Fruit fly (Drosophila melanogaster): ENCODE data around the gene Droj2.

The Droj2 gene

dm6 chr3R:13388160-13388870, 6.4 kb downstream of the Droj2 start, which contains the start of gene CG9799 (continued):
- TF ChIP-seq CG15011 (GFP tag; optimal IDR thresholded peaks at IDR 0.05) (no peak), ab (GFP tag; optimal IDR thresholded peaks at IDR 0.05) (no peak), corto (GFP tag; optimal IDR thresholded peaks at IDR 0.05) (no peak), ham (GFP tag; IDR thresholded peaks at IDR 0.05) (no peak), scrt (GFP tag; optimal IDR thresholded peaks at IDR 0.05) (peak; percentile 9), inv (GFP tag; IDR thresholded peaks at IDR 0.05; ENCODE audit: partially characterized antibody) (no peak), mirr (GFP tag; optimal IDR thresholded peaks at IDR 0.05) (no peak), mam (GFP tag; optimal IDR thresholded peaks at IDR 0.05) (no peak), tna (GFP tag; IDR thresholded peaks at IDR 0.05; ENCODE audit: partially characterized antibody) (0 out of 2 replicates have a peak, but pooled peaks have one; percentile 8), gce (GFP tag; IDR thresholded peaks at IDR 0.05) (peak; percentile 7; the same call in 1 of the 3 replicates), CG4360 (GFP tag; IDR thresholded peaks at IDR 0.05) (no peak), unc-4 (GFP tag; IDR thresholded peaks at IDR 0.05; ENCODE audit: partially characterized antibody) (peak; percentile 44; the same call in 1 of the 2 replicates), CG17612 (GFP tag; IDR thresholded peaks at IDR 0.05) (0 out of 2 replicates have a peak, but pooled peaks have one; percentile 10), nmo (GFP tag; optimal IDR thresholded peaks at IDR 0.05) (no peak), lov (optimal IDR thresholded peaks at IDR 0.05) (no peak), lov (GFP tag; IDR thresholded peaks at IDR 0.05) (peak; percentile 90), CG6175 (GFP tag; IDR thresholded peaks at IDR 0.05) (peak; percentile 53; the same call in 1 of the 3 replicates), gcm2 (GFP tag; optimal IDR thresholded peaks at IDR 0.05) (no peak), sens-2 (GFP tag; IDR thresholded peaks at IDR 0.05) (no peak), gfzf (GFP tag; optimal IDR thresholded peaks at IDR 0.05) (peak; percentile 77), CG3407 (GFP tag; optimal IDR thresholded peaks at IDR 0.05) (no peak), CG18262 (tag; optimal IDR thresholded peaks at IDR 0.05) (no peak), Optix (GFP tag; IDR thresholded peaks at IDR 0.05) (no peak), ase (GFP tag; IDR thresholded peaks at IDR 0.05) (peak; percentile 57; the same call in 2 of the 3 replicates), caup (GFP tag; optimal IDR thresholded peaks at IDR 0.05; ENCODE audit: severe bottlenecking) (no peak), peb (GFP tag; IDR thresholded peaks at IDR 0.05) (no peak), CG10267 (tag; optimal IDR thresholded peaks at IDR 0.05) (peak; percentile 22), her (GFP tag; optimal IDR thresholded peaks at IDR 0.05) (no peak), zfh1 (GFP tag; IDR thresholded peaks at IDR 0.05) (no peak), ems (GFP tag; optimal IDR thresholded peaks at IDR 0.05) (no peak), Med (GFP tag) (peak; percentile 59), CG6254 (GFP tag; optimal IDR thresholded peaks at IDR 0.05) (no peak), CG2199 (GFP tag; IDR thresholded peaks at IDR 0.05) (no peak), jigr1 (GFP tag; IDR thresholded peaks at IDR 0.05) (no peak), CG4854 (GFP tag; optimal IDR thresholded peaks at IDR 0.05) (no peak), dmrt99B (tag; optimal IDR thresholded peaks at IDR 0.05) (no peak), wek (GFP tag; optimal IDR thresholded peaks at IDR 0.05) (peak; percentile 98), CG16779 (GFP tag; IDR thresholded peaks at IDR 0.05) (no peak; the same call in 1 of the 2 replicates), pzg (GFP tag; optimal IDR thresholded peaks at IDR 0.05) (peak; percentile 72)

DNA sequence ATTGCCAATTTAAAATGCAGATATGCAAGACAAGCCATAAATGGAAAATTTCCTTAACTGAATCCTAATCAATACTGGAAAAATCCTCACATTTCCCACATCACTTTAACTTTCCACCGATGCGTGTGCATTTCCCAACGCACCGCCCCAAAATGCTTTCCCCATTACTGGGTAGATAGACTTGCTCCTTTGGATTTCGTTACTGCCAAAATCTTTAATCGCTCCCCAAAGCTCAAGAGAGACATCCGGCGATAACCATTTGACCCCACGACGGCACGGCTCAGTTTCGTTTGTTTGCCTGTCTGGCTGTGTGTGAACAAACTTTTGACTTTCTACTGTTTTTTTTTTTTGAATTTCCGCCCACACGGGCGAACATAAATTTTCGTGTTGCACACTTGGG, 8.6 kb downstream of the Droj2 start:
- TF ChIP-seq nom (GFP tag; optimal IDR thresholded peaks at IDR 0.05): no peak
- no peak for TF ChIP-seq CG12299 (tag; optimal IDR thresholded peaks at IDR 0.05)
- TF ChIP-seq CG2116 (GFP tag; optimal IDR thresholded peaks at IDR 0.05): no peak
- no peak for TF ChIP-seq fd64A (GFP tag; optimal IDR thresholded peaks at IDR 0.05)
- TF ChIP-seq CG33213 (GFP tag; optimal IDR thresholded peaks at IDR 0.05): no peak
- TF ChIP-seq CG5180 (GFP tag; optimal IDR thresholded peaks at IDR 0.05): no peak
- TF ChIP-seq CG11093 (GFP tag; IDR thresholded peaks at IDR 0.05): no peak
